Fruit fly (Drosophila melanogaster): ENCODE results near the gene eg.

eg gene

dm6 chr3L:21839720-21840641, 31.5 kb downstream of the eg start (continued):
- TF ChIP-seq CG1603 (tag; optimal IDR thresholded peaks at IDR 0.05), result peak; percentile 91
- peak; percentile 94 for TF ChIP-seq CG8924 (tag; optimal IDR thresholded peaks at IDR 0.05)
- TF ChIP-seq CG13287 (GFP tag; IDR thresholded peaks at IDR 0.05; ENCODE audit: partially characterized antibody), result peak; percentile 49
- no peak for TF ChIP-seq CG7963 (GFP tag; IDR thresholded peaks at IDR 0.05; ENCODE audit: partially characterized antibody)
- TF ChIP-seq usp (GFP tag; optimal IDR thresholded peaks at IDR 0.05), result no peak
- TF ChIP-seq gt (GFP tag; IDR thresholded peaks at IDR 0.05), result peak; percentile 84
- no peak for TF ChIP-seq CG7745 (tag; optimal IDR thresholded peaks at IDR 0.05)
- peak; percentile 88 for TF ChIP-seq Antp (GFP tag; optimal IDR thresholded peaks at IDR 0.05)
- peak; percentile 75 for TF ChIP-seq CG6272 (GFP tag; IDR thresholded peaks at IDR 0.05)
- TF ChIP-seq CG12769 (tag; optimal IDR thresholded peaks at IDR 0.05), result peak; percentile 88
- TF ChIP-seq E2f2 (GFP tag; IDR thresholded peaks at IDR 0.05), result peak; percentile 74
- peak; percentile 90 for TF ChIP-seq ara (GFP tag; IDR thresholded peaks at IDR 0.05)
- TF ChIP-seq pita (GFP tag; optimal IDR thresholded peaks at IDR 0.05), result no peak
- TF ChIP-seq MTF-1 (GFP tag; optimal IDR thresholded peaks at IDR 0.05; ENCODE audit: borderline replicate concordance), result peak; percentile 16
- peak; percentile 9 for TF ChIP-seq CG9797 (GFP tag; optimal IDR thresholded peaks at IDR 0.05)
- TF ChIP-seq CG12744 (GFP tag; optimal IDR thresholded peaks at IDR 0.05), result peak; percentile 91
- TF ChIP-seq NFAT (GFP tag; IDR thresholded peaks at IDR 0.05), result peak; percentile 79
- peak; percentile 4 for TF ChIP-seq MESR4 (GFP tag; optimal IDR thresholded peaks at IDR 0.05)
- peak; percentile 1 for TF ChIP-seq hkb (optimal IDR thresholded peaks at IDR 0.05)
- TF ChIP-seq hkb (GFP tag; IDR thresholded peaks at IDR 0.05), result peak; percentile 94
- peak; percentile 80 for TF ChIP-seq CG3838 (GFP tag; optimal IDR thresholded peaks at IDR 0.05)
- peak; percentile 89 for TF ChIP-seq disco-r (GFP tag; optimal IDR thresholded peaks at IDR 0.05)
- TF ChIP-seq Ets97D (GFP tag; optimal IDR thresholded peaks at IDR 0.05), result peak; percentile 80
- peak; percentile 87 for TF ChIP-seq nerfin-1 (tag; optimal IDR thresholded peaks at IDR 0.05)
- TF ChIP-seq lab (GFP tag; optimal IDR thresholded peaks at IDR 0.05), result peak; percentile 95
- peak; percentile 85 for TF ChIP-seq H15 (GFP tag; IDR thresholded peaks at IDR 0.05)
- peak; percentile 91 to 94 for TF ChIP-seq bsh (GFP tag; optimal IDR thresholded peaks at IDR 0.05)
- peak; percentile 81 for TF ChIP-seq CG3407 (GFP tag; optimal IDR thresholded peaks at IDR 0.05)
- peak; percentile 63 for TF ChIP-seq ftz-f1 (GFP tag; optimal IDR thresholded peaks at IDR 0.05)
- TF ChIP-seq btn (GFP tag; optimal IDR thresholded peaks at IDR 0.05), result peak; percentile 90
- TF ChIP-seq CG3065 (GFP tag; optimal IDR thresholded peaks at IDR 0.05), result peak; percentile 66
- TF ChIP-seq Gug (GFP tag; IDR thresholded peaks at IDR 0.05), result peak; percentile 87
- peak; percentile 90 for TF ChIP-seq ab (GFP tag; optimal IDR thresholded peaks at IDR 0.05)
- peak; percentile 91 for TF ChIP-seq CG12071 (GFP tag; optimal IDR thresholded peaks at IDR 0.05)
- peak; percentile 62 for TF ChIP-seq sd (tag; optimal IDR thresholded peaks at IDR 0.05)
- peak; percentile 92 for TF ChIP-seq so (GFP tag; IDR thresholded peaks at IDR 0.05)
- peak; percentile 91 for TF ChIP-seq PHDP (tag; optimal IDR thresholded peaks at IDR 0.05)
- peak; percentile 35 for TF ChIP-seq cg (GFP tag; optimal IDR thresholded peaks at IDR 0.05)
- TF ChIP-seq CG4707 (GFP tag; optimal IDR thresholded peaks at IDR 0.05), result peak; percentile 93
- TF ChIP-seq Pdp1 (GFP tag; optimal IDR thresholded peaks at IDR 0.05), result peak; percentile 81 to 96
- peak; percentile 73 for TF ChIP-seq CG2116 (GFP tag; optimal IDR thresholded peaks at IDR 0.05)
- peak; percentile 90 for TF ChIP-seq CG5953 (GFP tag; IDR thresholded peaks at IDR 0.05)
- TF ChIP-seq CG42726 (GFP tag; IDR thresholded peaks at IDR 0.05; ENCODE audit: partially characterized antibody), result no peak
- TF ChIP-seq Camta (GFP tag; optimal IDR thresholded peaks at IDR 0.05), result peak; percentile 95
- peak; percentile 84 for TF ChIP-seq CG15514 (GFP tag; optimal IDR thresholded peaks at IDR 0.05)
- peak; percentile 87 for TF ChIP-seq CG17568 (GFP tag; optimal IDR thresholded peaks at IDR 0.05)
- peak; percentile 92 for TF ChIP-seq Mes4 (GFP tag; optimal IDR thresholded peaks at IDR 0.05)
- peak in 1 of 3 experiments; percentile 87 for TF ChIP-seq lola (GFP tag; optimal IDR thresholded peaks at IDR 0.05)

Data from whole organism, embryonic.